Fruit fly (Drosophila melanogaster) whole organism, embryonic: ENCODE data around the gene Best4.

Experiments
- Abd-B ChIP-seq: fragments of 200-800 bp; sonication (Bioruptor generic); optimal IDR thresholded peaks from 2 replicates; lab custom pipeline; 2018; ENCODE audit warnings: missing biosample characterization, mild to moderate bottlenecking, missing genetic modification characterization, moderate library complexity
- CG1024 ChIP-seq: fragments of 200-800 bp; sonication (Bioruptor generic); IDR thresholded peaks from 2 replicates; pipeline ENCODE4 v1.3.6; 2022; ENCODE audit warnings: missing biosample characterization, missing genetic modification characterization
- CG11504 ChIP-seq: fragments of 200-800 bp; sonication (Bioruptor generic); optimal IDR thresholded peaks from 3 replicates; lab custom pipeline; 2019; ENCODE audit warnings: missing biosample characterization, mild to moderate bottlenecking, missing genetic modification characterization, moderate library complexity
- CG12391 ChIP-seq: fragments of 200-800 bp; sonication (Bioruptor generic); optimal IDR thresholded peaks from 3 replicates; lab custom pipeline; 2018; ENCODE audit warnings: missing biosample characterization, mild to moderate bottlenecking, missing genetic modification characterization, moderate library complexity
- CG12769 ChIP-seq: fragments of 200-800 bp; sonication (Bioruptor generic); optimal IDR thresholded peaks from 2 replicates; lab custom pipeline; 2019; ENCODE audit warnings: missing biosample characterization, mild to moderate bottlenecking, missing genetic modification characterization, moderate library complexity
- CG13424 ChIP-seq: fragments of 200-800 bp; sonication (Bioruptor generic); optimal IDR thresholded peaks from 2 replicates; lab custom pipeline; 2019; ENCODE audit warnings: missing biosample characterization, mild to moderate bottlenecking, missing genetic modification characterization, moderate library complexity
- CG14441 ChIP-seq: fragments of 200-800 bp; sonication (Bioruptor generic); IDR thresholded peaks from 2 replicates; pipeline ENCODE4 v1.3.6; 2022; ENCODE audit warnings: missing biosample characterization, missing genetic modification characterization
- CG14965 ChIP-seq: fragments of 200-800 bp; sonication (Bioruptor generic); optimal IDR thresholded peaks from 2 replicates; lab custom pipeline; 2016; ENCODE audit warnings: missing biosample characterization, missing genetic modification characterization, borderline replicate concordance
- CG15269 ChIP-seq: fragments of 200-800 bp; sonication (Bioruptor generic); optimal IDR thresholded peaks from 2 replicates; lab custom pipeline; 2018; ENCODE audit warnings: missing biosample characterization, mild to moderate bottlenecking, missing genetic modification characterization, moderate library complexity
- CG15514 ChIP-seq: fragments of 200-800 bp; sonication (Bioruptor generic); optimal IDR thresholded peaks from 3 replicates; lab custom pipeline; 2017; ENCODE audit warnings: missing biosample characterization, missing genetic modification characterization, mild to moderate bottlenecking, moderate library complexity, missing genetic modification reagents
- CG15601 ChIP-seq: fragments of 200-800 bp; sonication (Bioruptor generic); optimal IDR thresholded peaks from 3 replicates; lab custom pipeline; 2019; ENCODE audit warnings: missing biosample characterization, mild to moderate bottlenecking, missing genetic modification characterization, moderate library complexity
- CG17359 ChIP-seq: fragments of 200-800 bp; sonication (Bioruptor generic); optimal IDR thresholded peaks from 3 replicates; lab custom pipeline; 2018; ENCODE audit warnings: missing biosample characterization, mild to moderate bottlenecking, missing genetic modification characterization, moderate library complexity
- CG6654 ChIP-seq: fragments of 200-800 bp; sonication (Bioruptor generic); optimal IDR thresholded peaks from 2 replicates; lab custom pipeline; 2017; ENCODE audit warnings: missing biosample characterization, mild to moderate bottlenecking, missing genetic modification characterization
- CG7372 ChIP-seq: fragments of 200-800 bp; sonication (Bioruptor generic); IDR thresholded peaks from 2 replicates; pipeline ENCODE4 v1.3.6; 2022; ENCODE audit warnings: missing biosample characterization, missing genetic modification characterization
- CG8290 ChIP-seq, 3 experiments: fragments of 200-800 bp; sonication (Bioruptor generic); optimal IDR thresholded peaks; 2 replicates each; lab custom pipeline; 2016 to 2019; ENCODE audit warnings: missing biosample characterization in 3 of 3, missing genetic modification characterization in 3 of 3, mild to moderate bottlenecking in 2 of 3, moderate library complexity in 1 of 3
- CG8359 ChIP-seq: fragments of 200-800 bp; sonication (Bioruptor generic); optimal IDR thresholded peaks from 2 replicates; lab custom pipeline; 2017; ENCODE audit warnings: missing biosample characterization, mild to moderate bottlenecking, missing genetic modification characterization, borderline replicate concordance
- CTCF ChIP-seq: fragments of 200-800 bp; sonication (Bioruptor generic); optimal IDR thresholded peaks from 2 replicates; lab custom pipeline; 2017; ENCODE audit warnings: missing biosample characterization, mild to moderate bottlenecking, missing genetic modification characterization, moderate library complexity
- D19A ChIP-seq: fragments of 200-800 bp; optimal IDR thresholded peaks from 3 replicates; lab custom pipeline; 2019; ENCODE audit warnings: missing biosample characterization, mild to moderate bottlenecking, missing genetic modification characterization, moderate library complexity
- Hr51 ChIP-seq, 2 experiments: fragments of 200-800 bp; sonication (Bioruptor generic); optimal IDR thresholded peaks; 2 replicates in 1 of 2; 3 replicates in 1 of 2; lab custom pipeline; 2016 to 2018; ENCODE audit warnings: missing biosample characterization in 2 of 2, missing genetic modification characterization in 2 of 2, mild to moderate bottlenecking in 1 of 2, moderate library complexity in 1 of 2
- Med ChIP-seq: fragments of 200-800 bp; sonication (Bioruptor generic); peaks from one replicate; lab custom pipeline; 2016; ENCODE audit warnings: missing biosample characterization, missing genetic modification characterization, mild to moderate bottlenecking, inconsistent platforms, moderate library complexity
- Sox102F ChIP-seq: fragments of 200-800 bp; sonication (Bioruptor generic); optimal IDR thresholded peaks from 2 replicates; lab custom pipeline; 2018; ENCODE audit warnings: missing biosample characterization, mild to moderate bottlenecking, missing genetic modification characterization, moderate library complexity
- abd-A ChIP-seq: fragments of 200-800 bp; sonication (Bioruptor generic); optimal IDR thresholded peaks from 3 replicates; lab custom pipeline; 2019; ENCODE audit warnings: missing biosample characterization, mild to moderate bottlenecking, missing genetic modification characterization, moderate library complexity
- bsh ChIP-seq, 2 experiments: fragments of 200-800 bp; sonication (Bioruptor generic); optimal IDR thresholded peaks; 2 replicates each; lab custom pipeline; 2017 to 2018; ENCODE audit warnings: mild to moderate bottlenecking in 2 of 2, missing biosample characterization in 2 of 2, missing genetic modification characterization in 2 of 2, moderate library complexity in 1 of 2
- cad ChIP-seq: fragments of >200 bp; optimal IDR thresholded peaks from 2 replicates; lab custom pipeline; 2017; ENCODE audit warnings: missing biosample characterization, missing genetic modification characterization
- cwo ChIP-seq: fragments of 200-800 bp; sonication (Bioruptor generic); optimal IDR thresholded peaks from 3 replicates; lab custom pipeline; 2017; ENCODE audit warnings: missing biosample characterization, missing genetic modification characterization, mild to moderate bottlenecking, moderate library complexity, missing genetic modification reagents
- dmrt11E ChIP-seq: fragments of 200-800 bp; sonication (Bioruptor generic); optimal IDR thresholded peaks from 3 replicates; lab custom pipeline; 2018; ENCODE audit warnings: missing biosample characterization, mild to moderate bottlenecking, missing genetic modification characterization, moderate library complexity
- dmrt99B ChIP-seq: fragments of 200-800 bp; sonication (Bioruptor generic); optimal IDR thresholded peaks from 2 replicates; lab custom pipeline; 2018; ENCODE audit warnings: missing biosample characterization, mild to moderate bottlenecking, missing genetic modification characterization, moderate library complexity
- ftz-f1 ChIP-seq: fragments of 200-800 bp; sonication (Bioruptor generic); optimal IDR thresholded peaks from 2 replicates; lab custom pipeline; 2016; ENCODE audit warnings: missing biosample characterization, missing genetic modification characterization
- insv ChIP-seq, 2 experiments: fragments of 200-800 bp; sonication (Bioruptor generic); optimal IDR thresholded peaks; 3 replicates each; lab custom pipeline; 2016 to 2018; ENCODE audit warnings: missing biosample characterization in 2 of 2, missing genetic modification characterization in 2 of 2
- ken ChIP-seq: fragments of 200-800 bp; sonication (Bioruptor generic); IDR thresholded peaks from 3 replicates; pipeline ENCODE4 v1.3.6; 2022; ENCODE audit warnings: missing biosample characterization, missing genetic modification characterization
- knrl ChIP-seq: fragments of 200-800 bp; sonication (Bioruptor generic); IDR thresholded peaks from 3 replicates; pipeline ENCODE4 v1.3.6; 2022; ENCODE audit warnings: missing biosample characterization, missing genetic modification characterization; ENCODE audit not compliant: partially characterized antibody
- mirr ChIP-seq: fragments of 200-800 bp; sonication (Bioruptor generic); optimal IDR thresholded peaks from 3 replicates; lab custom pipeline; 2018; ENCODE audit warnings: missing biosample characterization, mild to moderate bottlenecking, missing genetic modification characterization
- nmo ChIP-seq: fragments of 200-800 bp; sonication (Bioruptor generic); optimal IDR thresholded peaks from 2 replicates; lab custom pipeline; 2018; ENCODE audit warnings: missing biosample characterization, mild to moderate bottlenecking, missing genetic modification characterization, moderate library complexity
- onecut ChIP-seq: fragments of 200-800 bp; sonication (Bioruptor generic); IDR thresholded peaks from 2 replicates; pipeline ENCODE4 v1.3.6; 2022; ENCODE audit warnings: missing biosample characterization, missing genetic modification characterization
- phol ChIP-seq: fragments of 200-800 bp; sonication (Bioruptor generic); optimal IDR thresholded peaks from 3 replicates; lab custom pipeline; 2018; ENCODE audit warnings: missing biosample characterization, mild to moderate bottlenecking, missing genetic modification characterization, moderate library complexity
- pita ChIP-seq: fragments of 200-800 bp; sonication (Bioruptor generic); optimal IDR thresholded peaks from 2 replicates; lab custom pipeline; 2017; ENCODE audit warnings: missing biosample characterization, mild to moderate bottlenecking, missing genetic modification characterization
- pros ChIP-seq: fragments of 200-800 bp; sonication (Bioruptor generic); optimal IDR thresholded peaks from 3 replicates; lab custom pipeline; 2019; ENCODE audit warnings: missing biosample characterization, mild to moderate bottlenecking, missing genetic modification characterization, moderate library complexity
- row ChIP-seq: fragments of 200-800 bp; sonication (Bioruptor generic); IDR thresholded peaks from 3 replicates; pipeline ENCODE4 v1.3.6; 2022; ENCODE audit warnings: missing biosample characterization, missing genetic modification characterization
- sc ChIP-seq, 3 experiments: fragments of >200 bp in 2 of 3; fragments of 200-800 bp in 1 of 3; sonication (Bioruptor generic) in 1 of 3; optimal IDR thresholded peaks; 2 replicates in 2 of 3; 3 replicates in 1 of 3; lab custom pipeline; 2017; ENCODE audit warnings: mild to moderate bottlenecking in 1 of 3, missing biosample characterization in 1 of 3, missing genetic modification characterization in 1 of 3, missing genetic modification reagents in 1 of 3
- sens ChIP-seq: fragments of 200-800 bp; sonication (Bioruptor generic); peaks from one replicate; lab custom pipeline; 2016; ENCODE audit warnings: missing biosample characterization, missing genetic modification characterization
- sna ChIP-seq: fragments of 200-800 bp; sonication (Bioruptor generic); IDR thresholded peaks from 2 replicates; pipeline ENCODE4 v1.3.6; 2022; ENCODE audit warnings: missing biosample characterization, missing genetic modification characterization; ENCODE audit not compliant: partially characterized antibody
- tx ChIP-seq: fragments of 200-800 bp; sonication (Bioruptor generic); optimal IDR thresholded peaks from 2 replicates; lab custom pipeline; 2016; ENCODE audit warnings: missing biosample characterization, missing genetic modification characterization
- vvl ChIP-seq: fragments of 200-800 bp; sonication (Bioruptor generic); IDR thresholded peaks from 2 replicates; pipeline ENCODE4 v1.3.6; 2022; ENCODE audit warnings: missing biosample characterization, missing genetic modification characterization
- zen2 ChIP-seq: fragments of 200-800 bp; sonication (Bioruptor generic); IDR thresholded peaks from 3 replicates; pipeline ENCODE4 v1.3.6; 2022; ENCODE audit warnings: missing biosample characterization, missing genetic modification characterization; ENCODE audit not compliant: partially characterized antibody

Best4 gene

dm6 chr3L:15267710-15268609 is 30.8 kb upstream of the Best4 start (continued):
- no peak for TF ChIP-seq CG15514 (GFP tag; lab: Kevin White, UChicago)
- TF ChIP-seq Abd-B: no peak
- peak; percentile 97 for TF ChIP-seq CG6654 (GFP tag; lab: Kevin White, UChicago)
- TF ChIP-seq dmrt11E (tag; lab: Kevin White, UChicago): peak; percentile 6
- no peak for TF ChIP-seq ftz-f1 (GFP tag; lab: Kevin White, UChicago)
- TF ChIP-seq onecut (GFP tag; lab: Robert Waterston, UW): 0 out of 2 replicates have a peak, but pooled peaks have one; percentile 4
- peak; percentile 71 for TF ChIP-seq pita (GFP tag; lab: Kevin White, UChicago)
- TF ChIP-seq bsh (GFP tag; optimal IDR thresholded peaks at IDR 0.05; lab: Kevin White, UChicago): peak in 1 of 2 experiments; percentile 21
- no peak for TF ChIP-seq zen2 (GFP tag; lab: Robert Waterston, UW)
- TF ChIP-seq cad: peak; percentile 58
- TF ChIP-seq CG12391 (tag; lab: Kevin White, UChicago): no peak
- TF ChIP-seq sna (GFP tag; lab: Robert Waterston, UW): no peak
- peak; percentile 35 for TF ChIP-seq CG8359 (GFP tag; lab: Kevin White, UChicago)
- TF ChIP-seq CG13424 (tag; lab: Kevin White, UChicago): peak; percentile 4
- TF ChIP-seq CG15601 (tag; lab: Kevin White, UChicago): peak; percentile 5
- TF ChIP-seq pros: peak; percentile 20
- peak; percentile 75 to 98 for TF ChIP-seq insv (GFP tag; optimal IDR thresholded peaks at IDR 0.05; lab: Kevin White, UChicago)
- TF ChIP-seq knrl (GFP tag; lab: Robert Waterston, UW): peak; percentile 25; the same call in 1 of the 3 replicates
- peak; percentile 18 for TF ChIP-seq CG8290 (GFP tag; optimal IDR thresholded peaks at IDR 0.05; lab: Kevin White, UChicago)
- TF ChIP-seq CG8290 (tag; optimal IDR thresholded peaks at IDR 0.05; lab: Kevin White, UChicago): no peak
- peak; percentile 0 for TF ChIP-seq dmrt99B (tag; lab: Kevin White, UChicago)
- peak; percentile 40 for TF ChIP-seq D19A
- peak; percentile 37 for TF ChIP-seq CG11504 (tag; lab: Kevin White, UChicago)
- peak; percentile 2 for TF ChIP-seq nmo (GFP tag; lab: Kevin White, UChicago)
- peak; percentile 96 for TF ChIP-seq CG14965 (GFP tag; lab: Kevin White, UChicago)
- TF ChIP-seq CTCF (GFP tag; lab: Kevin White, UChicago): peak; percentile 89

DNA sequence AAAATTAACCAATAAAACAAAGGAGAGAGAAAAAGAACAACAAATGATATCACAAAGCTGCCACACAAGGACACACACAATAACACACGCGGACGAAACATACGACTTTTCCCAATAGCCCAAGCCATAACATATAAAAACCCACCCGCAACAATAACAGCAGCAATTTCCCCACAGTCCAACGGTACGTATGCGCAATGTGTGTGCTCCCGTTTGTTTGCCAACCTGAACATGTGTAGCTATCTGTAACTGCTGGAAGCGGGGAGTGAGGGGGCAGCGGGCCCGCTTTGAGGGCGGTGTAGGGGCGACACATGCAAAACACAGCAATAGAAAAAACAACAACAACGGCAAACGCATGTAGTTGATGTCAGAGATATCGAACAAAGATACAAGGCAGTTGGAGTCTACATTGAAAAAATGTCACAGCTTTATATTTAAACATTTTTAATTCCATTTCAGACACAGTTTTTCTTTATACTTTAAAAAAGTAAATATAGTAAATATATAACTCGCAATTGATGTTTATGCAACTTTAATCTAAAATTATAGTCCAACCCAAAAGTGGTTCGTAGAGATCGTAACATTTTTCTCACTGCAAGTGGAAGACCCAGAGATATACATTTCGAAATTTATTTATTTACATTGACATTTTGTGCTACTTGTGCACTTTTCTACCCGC is 29.9 kb upstream of the Best4 start:
- TF ChIP-seq Med (GFP tag; lab: Kevin White, UChicago): peak; percentile 66
- TF ChIP-seq CG1024 (GFP tag; lab: Robert Waterston, UW): 0 out of 2 replicates have a peak, but pooled peaks have one; percentile 9
- TF ChIP-seq CG14441 (GFP tag; lab: Robert Waterston, UW): peak; percentile 58; the same call in 1 of the 2 replicates
- peak; percentile 55 for TF ChIP-seq row (GFP tag; lab: Robert Waterston, UW)
- TF ChIP-seq ken (GFP tag; lab: Robert Waterston, UW): no peak
- peak in 1 of 2 experiments; percentile 7 for TF ChIP-seq Hr51 (GFP tag; optimal IDR thresholded peaks at IDR 0.05; lab: Kevin White, UChicago)
- TF ChIP-seq cwo: peak; percentile 30
- TF ChIP-seq vvl (GFP tag; lab: Robert Waterston, UW): 0 out of 2 replicates have a peak, but pooled peaks have one; percentile 21
- TF ChIP-seq CG17359: no peak
- TF ChIP-seq CG11504 (tag; lab: Kevin White, UChicago): peak; percentile 34
- TF ChIP-seq tx (GFP tag; lab: Kevin White, UChicago): no peak
- peak; percentile 68 for TF ChIP-seq mirr
- peak; percentile 27 for TF ChIP-seq CG15269 (tag; lab: Kevin White, UChicago)
- no peak for TF ChIP-seq sc (optimal IDR thresholded peaks at IDR 0.05; lab: Kevin White, UChicago)
- TF ChIP-seq sc (GFP tag; optimal IDR thresholded peaks at IDR 0.05; lab: Kevin White, UChicago): no peak
- peak; percentile 46; the same call in 1 of the 2 replicates for TF ChIP-seq CG7372 (GFP tag; lab: Robert Waterston, UW)
- peak; percentile 0 for TF ChIP-seq phol
- TF ChIP-seq CG12391 (tag; lab: Kevin White, UChicago): peak; percentile 1
- peak; percentile 65 for TF ChIP-seq abd-A
- TF ChIP-seq CG12769 (tag; lab: Kevin White, UChicago): peak; percentile 5
- peak; percentile 5 for TF ChIP-seq sens (GFP tag; lab: Kevin White, UChicago)
- peak; percentile 17 for TF ChIP-seq Sox102F (GFP tag; lab: Kevin White, UChicago)
